Worm (Caenorhabditis elegans) whole organism, late embryonic: ENCODE results near the gene C53A3.3.

Experiments used
- ama-1 ChIP-seq: fragments of 150-350 bp; optimal IDR thresholded peaks from 2 replicates; lab custom pipeline; 2014
- pha-2 ChIP-seq: sonication (generic microtip); optimal IDR thresholded peaks from 2 replicates; lab custom pipeline; 2017; ENCODE audit warnings: mild to moderate bottlenecking, missing genetic modification characterization, missing compliant biosample characterization
- pqm-1 ChIP-seq: sonication (generic microtip); optimal IDR thresholded peaks from 2 replicates; lab custom pipeline; 2016; ENCODE audit warnings: missing genetic modification characterization, missing compliant biosample characterization
- sox-2 ChIP-seq: fragments of 200-800 bp; sonication (Bioruptor generic); IDR thresholded peaks from 2 replicates; pipeline ENCODE4 v1.3.6; 2022; ENCODE audit warnings: missing genetic modification reagents, missing genetic modification characterization, missing compliant biosample characterization

DNA sequence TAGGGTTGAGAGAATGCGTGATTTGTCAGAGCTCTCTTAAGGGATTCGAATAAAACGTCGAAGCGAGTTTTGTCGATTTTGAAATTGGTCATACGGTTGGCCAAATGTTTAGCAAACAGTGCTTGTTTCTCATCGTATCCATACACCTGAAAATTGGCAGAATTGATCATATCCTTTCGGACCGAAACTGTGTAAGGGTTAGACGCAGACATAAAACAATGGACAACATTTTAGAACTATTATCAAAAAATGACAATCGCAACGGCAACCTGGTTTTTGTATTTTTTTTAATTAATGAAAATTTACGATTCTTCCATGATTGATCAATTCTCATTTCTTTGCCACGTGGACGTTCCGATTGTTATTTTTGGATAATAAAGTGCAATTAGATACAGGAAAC, 17.8 kb downstream of the C53A3.3 start:
- TF ChIP-seq pha-2 (no peak), pqm-1 (tag; lab: Kevin White, UChicago) (no peak), ama-1 (lab: Kevin White, UChicago) (no peak), sox-2 (GFP tag; lab: Robert Waterston, UW) (no peak)
